Fruit fly (Drosophila melanogaster) whole organism: ENCODE measurements around the gene Ms.
A peak's percentile ranks its signal among the peaks of the same experiment; 100 is the strongest.

Experiments used
- CG8478 ChIP-seq: fragments of >200 bp; optimal IDR thresholded peaks from 2 replicates; lab custom pipeline; 2018; ENCODE audit warnings: inconsistent platforms
- Dll ChIP-seq: fragments of >200 bp; optimal IDR thresholded peaks from 2 replicates; lab custom pipeline; 2017
- EcR ChIP-seq, 2 experiments: fragments of >200 bp; optimal IDR thresholded peaks; 2 replicates each; lab custom pipeline; 2017; ENCODE audit warnings: missing biosample characterization in 2 of 2, missing genetic modification characterization in 2 of 2, missing genetic modification reagents in 2 of 2
- pan ChIP-seq: fragments of >200 bp; optimal IDR thresholded peaks from 2 replicates; lab custom pipeline; 2017
- psq ChIP-seq: fragments of >200 bp; optimal IDR thresholded peaks from 2 replicates; lab custom pipeline; 2017
- usp ChIP-seq: fragments of >200 bp; optimal IDR thresholded peaks from 2 replicates; lab custom pipeline; 2017; ENCODE audit warnings: missing biosample characterization, missing genetic modification characterization, mixed read lengths

Ms gene

dm6 chr3R:24318217-24319082, 22.9 kb upstream of the Ms start, which contains the start of the genes Nab2 and BRWD3:
Gene Nab2 (minus strand): TSS chr3R:24318419.
Gene BRWD3 (plus strand): TSS chr3R:24319000.
- TF ChIP-seq pan (no peak), psq (lab: Kevin White, UChicago) (no peak), Dll (lab: Kevin White, UChicago) (no peak), CG8478 (lab: Kevin White, UChicago) (no peak), usp (GFP tag; lab: Kevin White, UChicago) (no peak)

dm6 chr3R:24319083-24319381, 22.3 kb upstream of the Ms start:
- no peak for TF ChIP-seq psq (lab: Kevin White, UChicago)

dm6 chr3R:24319632-24320341, 21.6 kb upstream of the Ms start:
- TF ChIP-seq EcR (GFP tag; optimal IDR thresholded peaks at IDR 0.05; lab: Kevin White, UChicago): no peak
- TF ChIP-seq CG8478 (lab: Kevin White, UChicago): no peak

dm6 chr3R:24320342-24320711, 21.0 kb upstream of the Ms start:
- peak; percentile 12 for TF ChIP-seq CG8478 (lab: Kevin White, UChicago)
- TF ChIP-seq psq (lab: Kevin White, UChicago): no peak

- no peak for TF ChIP-seq pan
- no peak for TF ChIP-seq Dll (lab: Kevin White, UChicago)
- no peak for TF ChIP-seq usp (GFP tag; lab: Kevin White, UChicago)
- TF ChIP-seq psq (lab: Kevin White, UChicago): no peak
- TF ChIP-seq EcR (GFP tag; optimal IDR thresholded peaks at IDR 0.05; lab: Kevin White, UChicago): no peak
Measured at dm6 chr3R:24333182-24333808, 8.1 kb upstream of the Ms start, which contains the start of the genes Rrp5 and Dis3. Gene Rrp5 (minus strand): TSS chr3R:24333316. Gene Dis3 (plus strand): TSS chr3R:24333433.

dm6 chr3R:24336622-24337021, 4.7 kb upstream of the Ms start, which contains the start of gene CG6432:
Gene CG6432 (plus strand): TSS chr3R:24336922.
- TF ChIP-seq EcR (GFP tag; optimal IDR thresholded peaks at IDR 0.05; lab: Kevin White, UChicago) (no peak), Dll (lab: Kevin White, UChicago) (no peak), pan (no peak), CG8478 (lab: Kevin White, UChicago) (no peak), usp (GFP tag; lab: Kevin White, UChicago) (no peak), psq (lab: Kevin White, UChicago) (no peak)

- TF ChIP-seq pan (no peak), CG8478 (lab: Kevin White, UChicago) (no peak)
Measured at dm6 chr3R:24348420-24349190, 7.3 kb downstream of the Ms start, which contains the start of the genes CG5746 and CG6454. Gene CG5746 (minus strand): TSS chr3R:24348791. Gene CG6454 (plus strand): TSS chr3R:24349182.

dm6 chr3R:24353448-24353847, 12.1 kb downstream of the Ms start:
- TF ChIP-seq pan (no peak), psq (lab: Kevin White, UChicago) (no peak), Dll (lab: Kevin White, UChicago) (no peak), CG8478 (lab: Kevin White, UChicago) (no peak), EcR (GFP tag; optimal IDR thresholded peaks at IDR 0.05; lab: Kevin White, UChicago) (no peak), usp (GFP tag; lab: Kevin White, UChicago) (no peak)

dm6 chr3R:24357698-24358097, 16.3 kb downstream of the Ms start, which contains the start of gene Golgin84:
Gene Golgin84 (minus strand): TSS chr3R:24357938.
- TF ChIP-seq usp (GFP tag; lab: Kevin White, UChicago) (no peak), Dll (lab: Kevin White, UChicago) (no peak), pan (no peak), EcR (GFP tag; optimal IDR thresholded peaks at IDR 0.05; lab: Kevin White, UChicago) (no peak), CG8478 (lab: Kevin White, UChicago) (no peak), psq (lab: Kevin White, UChicago) (no peak)

dm6 chr3R:24359957-24360356, 18.6 kb downstream of the Ms start, which contains the start of gene CG18528:
Gene CG18528 (minus strand): TSS chr3R:24360144.
- TF ChIP-seq Dll (lab: Kevin White, UChicago) (no peak), pan (no peak), CG8478 (lab: Kevin White, UChicago) (no peak), usp (GFP tag; lab: Kevin White, UChicago) (no peak), psq (lab: Kevin White, UChicago) (no peak), EcR (GFP tag; optimal IDR thresholded peaks at IDR 0.05; lab: Kevin White, UChicago) (no peak)

dm6 chr3R:24361583-24361982, 20.2 kb downstream of the Ms start, which contains the start of the genes CG5762 and CG33339:
Gene CG5762 (minus strand): TSS chr3R:24361683.
Gene CG33339 (plus strand): TSS chr3R:24361847.
- TF ChIP-seq pan: no peak
- TF ChIP-seq usp (GFP tag; lab: Kevin White, UChicago): no peak
- TF ChIP-seq EcR (GFP tag; optimal IDR thresholded peaks at IDR 0.05; lab: Kevin White, UChicago): no peak
- no peak for TF ChIP-seq CG8478 (lab: Kevin White, UChicago)
- TF ChIP-seq Dll (lab: Kevin White, UChicago): no peak
- no peak for TF ChIP-seq psq (lab: Kevin White, UChicago)
